Fruit fly (Drosophila melanogaster): ENCODE data around the gene bip1.
A peak's percentile ranks its signal among the peaks of the same experiment; 100 is the strongest.

bip1 gene

dm6 chr3L:8081822-8082221 lies 23.3 kb upstream of the bip1 start (continued):
- TF ChIP-seq MTF-1 (GFP tag; optimal IDR thresholded peaks at IDR 0.05; ENCODE audit: borderline replicate concordance) = peak; percentile 74
- TF ChIP-seq sr (GFP tag; IDR thresholded peaks at IDR 0.05) = peak; percentile 28; the same call in 1 of the 3 replicates
- peak; percentile 1 for TF ChIP-seq CG1792 (GFP tag; optimal IDR thresholded peaks at IDR 0.05)
- TF ChIP-seq chn (GFP tag; optimal IDR thresholded peaks at IDR 0.05) = peak; percentile 42
- TF ChIP-seq E2f1 (GFP tag; IDR thresholded peaks at IDR 0.05) = peak; percentile 31; the same call in 1 of the 2 replicates
- peak; percentile 47; the same call in 1 of the 2 replicates for TF ChIP-seq bbx (GFP tag; IDR thresholded peaks at IDR 0.05; ENCODE audit: partially characterized antibody)
- peak; percentile 44 for TF ChIP-seq CG12659 (GFP tag; optimal IDR thresholded peaks at IDR 0.05)
- peak; percentile 56 for TF ChIP-seq CG2120 (GFP tag; optimal IDR thresholded peaks at IDR 0.05)
- TF ChIP-seq NfI (GFP tag; optimal IDR thresholded peaks at IDR 0.05) = peak; percentile 45
- TF ChIP-seq CG10543 (GFP tag; optimal IDR thresholded peaks at IDR 0.05) = peak; percentile 56
- TF ChIP-seq Asciz (GFP tag; optimal IDR thresholded peaks at IDR 0.05) = peak; percentile 0
- TF ChIP-seq CG3281 (GFP tag; optimal IDR thresholded peaks at IDR 0.05) = peak; percentile 37
- peak; percentile 1 for TF ChIP-seq bab2 (GFP tag; optimal IDR thresholded peaks at IDR 0.05)
- peak; percentile 90; the same call in 2 of the 3 replicates for TF ChIP-seq ci (GFP tag; IDR thresholded peaks at IDR 0.05)
- peak; percentile 77 for TF ChIP-seq CG17568 (GFP tag; optimal IDR thresholded peaks at IDR 0.05)
- TF ChIP-seq CG11247 (GFP tag; IDR thresholded peaks at IDR 0.05) = no peak
- TF ChIP-seq Pdp1 (GFP tag; optimal IDR thresholded peaks at IDR 0.05) = peak in 1 of 2 experiments; percentile 61
- peak; percentile 83 for TF ChIP-seq nom (GFP tag; optimal IDR thresholded peaks at IDR 0.05)
- TF ChIP-seq CG6254 (GFP tag; optimal IDR thresholded peaks at IDR 0.05) = no peak
- peak in 1 of 2 experiments; percentile 60 for TF ChIP-seq eve (GFP tag; optimal IDR thresholded peaks at IDR 0.05)
- peak; percentile 61 for TF ChIP-seq CG6854 (GFP tag; optimal IDR thresholded peaks at IDR 0.05)
- peak; percentile 78 for TF ChIP-seq CG7987 (GFP tag; optimal IDR thresholded peaks at IDR 0.05)
- no peak for TF ChIP-seq Taf1 (GFP tag; IDR thresholded peaks at IDR 0.05)

dm6 chr3L:8080790-8081189 lies 22.3 kb upstream of the bip1 start:
- TF ChIP-seq fu2 (GFP tag; optimal IDR thresholded peaks at IDR 0.05) = no peak
- peak in 1 of 2 experiments; percentile 13 for TF ChIP-seq Pdp1 (GFP tag; optimal IDR thresholded peaks at IDR 0.05)
- TF ChIP-seq CG6175 (GFP tag; IDR thresholded peaks at IDR 0.05) = peak; percentile 51; the same call in 1 of the 3 replicates
- no peak for TF ChIP-seq vnd (GFP tag; IDR thresholded peaks at IDR 0.05; ENCODE audit: partially characterized antibody)
- peak; percentile 74 for TF ChIP-seq CG12769 (tag; optimal IDR thresholded peaks at IDR 0.05)
- no peak for TF ChIP-seq ken (GFP tag; IDR thresholded peaks at IDR 0.05)
- no peak for TF ChIP-seq sens (GFP tag)
- TF ChIP-seq Mad (GFP tag; optimal IDR thresholded peaks at IDR 0.05) = no peak
- peak; percentile 15 for TF ChIP-seq abd-A (tag; optimal IDR thresholded peaks at IDR 0.05)
- TF ChIP-seq CG33557 (GFP tag; optimal IDR thresholded peaks at IDR 0.05) = no peak
- no peak for TF ChIP-seq dmrt99B (tag; optimal IDR thresholded peaks at IDR 0.05)
- peak; percentile 31 for TF ChIP-seq CG10543 (GFP tag; optimal IDR thresholded peaks at IDR 0.05)
- no peak for TF ChIP-seq CG11504 (tag; optimal IDR thresholded peaks at IDR 0.05)
- TF ChIP-seq CG2199 (GFP tag; IDR thresholded peaks at IDR 0.05) = peak; percentile 88; the same call in 2 of the 3 replicates
- peak; percentile 53 for TF ChIP-seq CG10209 (GFP tag; optimal IDR thresholded peaks at IDR 0.05)
- peak; percentile 22 for TF ChIP-seq CG3163 (GFP tag; optimal IDR thresholded peaks at IDR 0.05)
- TF ChIP-seq CG1024 (GFP tag; IDR thresholded peaks at IDR 0.05) = peak; percentile 8; the same call in 1 of the 2 replicates

dm6 chr3L:8079598-8079997 lies 21.1 kb upstream of the bip1 start:
- TF ChIP-seq hbn (GFP tag; IDR thresholded peaks at IDR 0.05; ENCODE audit: partially characterized antibody) (no peak), chinmo (GFP tag; IDR thresholded peaks at IDR 0.05; ENCODE audit: partially characterized antibody) (0 out of 4 replicates have a peak, but pooled peaks have one; percentile 18), CG7928 (GFP tag; optimal IDR thresholded peaks at IDR 0.05) (no peak), cad (GFP tag; optimal IDR thresholded peaks at IDR 0.05) (peak; percentile 51), Oaz (GFP tag; IDR thresholded peaks at IDR 0.05) (no peak), tll (GFP tag; optimal IDR thresholded peaks at IDR 0.05) (peak in 1 of 2 experiments; percentile 69), ara (GFP tag; IDR thresholded peaks at IDR 0.05) (0 out of 2 replicates have a peak, but pooled peaks have one; percentile 12), CG2199 (GFP tag; IDR thresholded peaks at IDR 0.05) (0 out of 3 replicates have a peak, but pooled peaks have one; percentile 51), kni (GFP tag; optimal IDR thresholded peaks at IDR 0.05) (peak; percentile 39), Hr78 (GFP tag; optimal IDR thresholded peaks at IDR 0.05) (peak in 1 of 2 experiments; percentile 31), Blimp-1 (GFP tag; optimal IDR thresholded peaks at IDR 0.05) (peak; percentile 1)
